Worm (Caenorhabditis elegans) whole organism, mixed stage, embryonic: ENCODE measurements around the gene mccc-2.
A peak's percentile ranks its signal among the peaks of the same experiment; 100 is the strongest.

Experiments
- M03D4.4 ChIP-seq: sonication (generic microtip); optimal IDR thresholded peaks from 2 replicates; lab custom pipeline; 2017; ENCODE audit warnings: mild to moderate bottlenecking, missing genetic modification characterization, missing compliant biosample characterization
- bed-3 ChIP-seq: fragments of 200-800 bp; sonication (Bioruptor generic); optimal IDR thresholded peaks from 3 replicates; lab custom pipeline; 2018; ENCODE audit warnings: mild to moderate bottlenecking, missing genetic modification characterization, moderate library complexity, missing compliant biosample characterization
- blmp-1 ChIP-seq: fragments of 150-350 bp; optimal IDR thresholded peaks from 2 replicates; lab custom pipeline; 2014; ENCODE audit warnings: missing biosample characterization, missing genetic modification characterization
- ceh-39 ChIP-seq: fragments of 150-350 bp; optimal IDR thresholded peaks from 2 replicates; lab custom pipeline; 2014; ENCODE audit warnings: missing biosample characterization, missing genetic modification characterization
- ceh-43 ChIP-seq: fragments of 200-800 bp; sonication (Bioruptor generic); optimal IDR thresholded peaks from 2 replicates; lab custom pipeline; 2018; ENCODE audit warnings: mild to moderate bottlenecking, missing genetic modification characterization, moderate library complexity, missing compliant biosample characterization
- ceh-83 ChIP-seq: fragments of 200-800 bp; sonication (Bioruptor generic); optimal IDR thresholded peaks from 2 replicates; lab custom pipeline; 2018; ENCODE audit warnings: mild to moderate bottlenecking, missing genetic modification characterization, missing compliant biosample characterization
- ces-1 ChIP-seq: fragments of 150-350 bp; optimal IDR thresholded peaks from 2 replicates; lab custom pipeline; 2014; ENCODE audit warnings: missing biosample characterization, missing genetic modification reagents, missing genetic modification characterization
- cnd-1 ChIP-seq: fragments of 200-800 bp; sonication (Bioruptor generic); optimal IDR thresholded peaks from 2 replicates; lab custom pipeline; 2018; ENCODE audit warnings: mild to moderate bottlenecking, missing genetic modification characterization, missing compliant biosample characterization
- drap-1 ChIP-seq: fragments of 200-800 bp; sonication (Bioruptor generic); optimal IDR thresholded peaks from 3 replicates; lab custom pipeline; 2018; ENCODE audit warnings: mild to moderate bottlenecking, missing genetic modification characterization, missing compliant biosample characterization
- elt-1 ChIP-seq: sonication (generic microtip); optimal IDR thresholded peaks from 2 replicates; lab custom pipeline; 2017; ENCODE audit warnings: missing genetic modification characterization, mild to moderate bottlenecking, missing compliant biosample characterization, antibody characterized with exemption, moderate library complexity, borderline replicate concordance; ENCODE audit not compliant: insufficient read depth
- elt-3 ChIP-seq: fragments of 150-350 bp; optimal IDR thresholded peaks from 2 replicates; lab custom pipeline; 2014; ENCODE audit warnings: missing biosample characterization, missing genetic modification characterization
- flh-1 ChIP-seq: fragments of 200-800 bp; sonication (Bioruptor generic); optimal IDR thresholded peaks from 2 replicates; lab custom pipeline; 2018; ENCODE audit warnings: mild to moderate bottlenecking, missing genetic modification characterization, moderate library complexity, missing compliant biosample characterization
- ham-2 ChIP-seq: fragments of 200-800 bp; sonication (Bioruptor generic); optimal IDR thresholded peaks from 2 replicates; lab custom pipeline; 2018; ENCODE audit warnings: mild to moderate bottlenecking, missing genetic modification characterization, missing compliant biosample characterization
- hlh-1 ChIP-seq: fragments of 150-350 bp; optimal IDR thresholded peaks from 2 replicates; lab custom pipeline; 2014; ENCODE audit warnings: missing biosample characterization, missing genetic modification reagents, missing genetic modification characterization
- lin-13 ChIP-seq: fragments of 150-350 bp; optimal IDR thresholded peaks from 2 replicates; lab custom pipeline; 2014; ENCODE audit warnings: missing biosample characterization, missing genetic modification characterization
- lin-32 ChIP-seq: fragments of 200-800 bp; sonication (Bioruptor generic); optimal IDR thresholded peaks from 2 replicates; lab custom pipeline; 2018; ENCODE audit warnings: mild to moderate bottlenecking, missing genetic modification characterization, missing compliant biosample characterization
- lsy-2 ChIP-seq: fragments of 150-350 bp; optimal IDR thresholded peaks from 2 replicates; lab custom pipeline; 2014; ENCODE audit warnings: missing biosample characterization, missing genetic modification characterization
- mab-5 ChIP-seq: fragments of 150-350 bp; optimal IDR thresholded peaks from 2 replicates; lab custom pipeline; 2014; ENCODE audit warnings: missing biosample characterization, missing genetic modification characterization
- mep-1 ChIP-seq: fragments of 150-350 bp; optimal IDR thresholded peaks from 2 replicates; lab custom pipeline; 2017; ENCODE audit warnings: missing biosample characterization, missing genetic modification reagents, missing genetic modification characterization, inconsistent platforms
- mls-2 ChIP-seq: sonication (generic microtip); optimal IDR thresholded peaks from 2 replicates; lab custom pipeline; 2016; ENCODE audit warnings: mild to moderate bottlenecking, missing genetic modification characterization, moderate library complexity, missing compliant biosample characterization
- nhr-12 ChIP-seq: fragments of 150-350 bp; optimal IDR thresholded peaks from 2 replicates; lab custom pipeline; 2014; ENCODE audit warnings: missing biosample characterization, missing genetic modification characterization
- nhr-2 ChIP-seq: fragments of 150-350 bp; optimal IDR thresholded peaks from 2 replicates; lab custom pipeline; 2014; ENCODE audit warnings: missing biosample characterization, missing genetic modification characterization
- nhr-237 ChIP-seq: fragments of 150-350 bp; optimal IDR thresholded peaks from 2 replicates; lab custom pipeline; 2014; ENCODE audit warnings: missing biosample characterization, missing genetic modification characterization
- nhr-28 ChIP-seq: fragments of 150-350 bp; optimal IDR thresholded peaks from 2 replicates; lab custom pipeline; 2014; ENCODE audit warnings: missing biosample characterization, missing genetic modification characterization
- nhr-76 ChIP-seq: sonication (generic microtip); optimal IDR thresholded peaks from 2 replicates; lab custom pipeline; 2017; ENCODE audit warnings: missing biosample characterization, missing genetic modification characterization
- pha-4 ChIP-seq: fragments of 150-350 bp; optimal IDR thresholded peaks from 2 replicates; lab custom pipeline; 2018; ENCODE audit warnings: missing biosample characterization, missing genetic modification reagents, missing genetic modification characterization
- sem-2 ChIP-seq: fragments of 200-800 bp; sonication (Bioruptor generic); optimal IDR thresholded peaks from 2 replicates; lab custom pipeline; 2018; ENCODE audit warnings: mild to moderate bottlenecking, missing genetic modification characterization, missing compliant biosample characterization
- snpc-4 ChIP-seq: fragments of 150-350 bp; optimal IDR thresholded peaks from 2 replicates; lab custom pipeline; 2014; ENCODE audit warnings: missing biosample characterization, missing genetic modification characterization
- sptf-1 ChIP-seq: sonication (generic microtip); optimal IDR thresholded peaks from 2 replicates; lab custom pipeline; 2017; ENCODE audit warnings: mild to moderate bottlenecking, missing genetic modification characterization, moderate library complexity, missing compliant biosample characterization
- tbx-8 ChIP-seq: fragments of 200-800 bp; sonication (Bioruptor generic); optimal IDR thresholded peaks from 2 replicates; lab custom pipeline; 2018; ENCODE audit warnings: mild to moderate bottlenecking, missing genetic modification characterization, moderate library complexity, missing compliant biosample characterization
- unc-120 ChIP-seq: sonication (generic microtip); optimal IDR thresholded peaks from 2 replicates; lab custom pipeline; 2017; ENCODE audit warnings: missing genetic modification characterization, missing compliant biosample characterization; ENCODE audit not compliant: poor library complexity, severe bottlenecking
- unc-39 ChIP-seq: fragments of 150-350 bp; optimal IDR thresholded peaks from 2 replicates; lab custom pipeline; 2014; ENCODE audit warnings: missing biosample characterization, missing genetic modification characterization
- unc-62 ChIP-seq: fragments of 150-350 bp; optimal IDR thresholded peaks from 2 replicates; lab custom pipeline; 2014; ENCODE audit warnings: missing biosample characterization, missing genetic modification reagents, missing genetic modification characterization
- zip-8 ChIP-seq: fragments of 150-350 bp; optimal IDR thresholded peaks from 2 replicates; lab custom pipeline; 2014; ENCODE audit warnings: missing biosample characterization, missing genetic modification characterization
- ztf-11 ChIP-seq: fragments of 150-350 bp; optimal IDR thresholded peaks from 2 replicates; lab custom pipeline; 2014; ENCODE audit warnings: missing biosample characterization, missing genetic modification characterization

The mccc-2 gene

ce11 chrIII:9114076-9114475 is 24.9 kb upstream of the mccc-2 start:
- TF ChIP-seq mls-2 (tag; lab: Kevin White, UChicago) (no peak), bed-3 (GFP tag; lab: Kevin White, UChicago) (no peak), cnd-1 (no peak), pha-4 (tag; lab: Kevin White, UChicago) (no peak), drap-1 (GFP tag; lab: Kevin White, UChicago) (no peak), unc-120 (tag; lab: Kevin White, UChicago) (no peak), elt-1 (tag; lab: Kevin White, UChicago) (no peak), blmp-1 (tag; lab: Kevin White, UChicago) (no peak), flh-1 (GFP tag; lab: Kevin White, UChicago) (no peak), nhr-12 (no peak), unc-62 (GFP tag; lab: Kevin White, UChicago) (no peak), nhr-76 (tag; lab: Kevin White, UChicago) (no peak), tbx-8 (GFP tag; lab: Kevin White, UChicago) (no peak), elt-3 (tag; lab: Kevin White, UChicago) (no peak), hlh-1 (no peak), nhr-28 (tag; lab: Kevin White, UChicago) (no peak), lsy-2 (no peak)

- no peak for TF ChIP-seq elt-1 (tag; lab: Kevin White, UChicago)
- TF ChIP-seq pha-4 (tag; lab: Kevin White, UChicago): no peak
- no peak for TF ChIP-seq unc-39 (tag; lab: Kevin White, UChicago)
- TF ChIP-seq lin-32: no peak
- peak; percentile 36 for TF ChIP-seq M03D4.4 (tag; lab: Kevin White, UChicago)
- no peak for TF ChIP-seq nhr-237 (tag; lab: Kevin White, UChicago)
- TF ChIP-seq zip-8 (tag; lab: Kevin White, UChicago): peak; percentile 1
- no peak for TF ChIP-seq hlh-1
- no peak for TF ChIP-seq sem-2 (GFP tag; lab: Kevin White, UChicago)
- no peak for TF ChIP-seq ztf-11 (tag; lab: Kevin White, UChicago)
- TF ChIP-seq ces-1: no peak
- TF ChIP-seq nhr-12: no peak
- no peak for TF ChIP-seq nhr-28 (tag; lab: Kevin White, UChicago)
- no peak for TF ChIP-seq nhr-76 (tag; lab: Kevin White, UChicago)
- TF ChIP-seq ceh-43 (GFP tag; lab: Kevin White, UChicago): no peak
- TF ChIP-seq unc-120 (tag; lab: Kevin White, UChicago): no peak
- peak; percentile 66 for TF ChIP-seq mls-2 (tag; lab: Kevin White, UChicago)
- TF ChIP-seq mep-1: no peak
- TF ChIP-seq sptf-1 (tag; lab: Kevin White, UChicago): peak; percentile 56
- no peak for TF ChIP-seq unc-62 (GFP tag; lab: Kevin White, UChicago)
- peak; percentile 74 for TF ChIP-seq ham-2 (GFP tag; lab: Kevin White, UChicago)
- no peak for TF ChIP-seq ceh-83 (GFP tag; lab: Kevin White, UChicago)
- no peak for TF ChIP-seq bed-3 (GFP tag; lab: Kevin White, UChicago)
- no peak for TF ChIP-seq flh-1 (GFP tag; lab: Kevin White, UChicago)
- TF ChIP-seq nhr-2: peak; percentile 77
- TF ChIP-seq blmp-1 (tag; lab: Kevin White, UChicago): no peak
- TF ChIP-seq mab-5: no peak
- no peak for TF ChIP-seq cnd-1
- TF ChIP-seq snpc-4 (tag; lab: Kevin White, UChicago): no peak
- TF ChIP-seq drap-1 (GFP tag; lab: Kevin White, UChicago): peak; percentile 23
- no peak for TF ChIP-seq elt-3 (tag; lab: Kevin White, UChicago)
- TF ChIP-seq lsy-2: no peak
- peak; percentile 48 for TF ChIP-seq lin-13
- TF ChIP-seq tbx-8 (GFP tag; lab: Kevin White, UChicago): no peak
- TF ChIP-seq ceh-39 (tag; lab: Kevin White, UChicago): peak; percentile 37
Observed at ce11 chrIII:9112479-9112878, 23.3 kb upstream of the mccc-2 start.

- TF ChIP-seq zip-8 (tag; lab: Kevin White, UChicago): no peak
Observed at ce11 chrIII:9110270-9110669, 21.1 kb upstream of the mccc-2 start.

- TF ChIP-seq nhr-2 (peak; percentile 63), zip-8 (tag; lab: Kevin White, UChicago) (peak; percentile 81), lin-32 (peak; percentile 36), ceh-39 (tag; lab: Kevin White, UChicago) (no peak), hlh-1 (peak; percentile 17), cnd-1 (peak; percentile 37), mls-2 (tag; lab: Kevin White, UChicago) (no peak)
- TF ChIP-seq, all 35 proteins: peak for 5
Observed at ce11 chrIII:9109726-9110125, 20.6 kb upstream of the mccc-2 start.
